Fruit fly (Drosophila melanogaster) whole organism, embryonic: ENCODE results near the gene CG14427.

Source experiments
- Antp ChIP-seq: fragments of 200-800 bp; sonication (Bioruptor generic); optimal IDR thresholded peaks from 3 replicates; lab custom pipeline; 2016; ENCODE audit warnings: missing biosample characterization, missing genetic modification characterization
- Awh ChIP-seq: fragments of 200-800 bp; sonication (Bioruptor generic); IDR thresholded peaks from 2 replicates; pipeline ENCODE4, ENCODE4 v1.3.6; 2022; ENCODE audit warnings: missing biosample characterization, missing genetic modification characterization
- Blimp-1 ChIP-seq: fragments of 200-800 bp; sonication (Bioruptor generic); optimal IDR thresholded peaks from 3 replicates; lab custom pipeline; 2018; ENCODE audit warnings: missing biosample characterization, missing genetic modification characterization, mild to moderate bottlenecking, moderate library complexity, missing genetic modification reagents
- Bteb2 ChIP-seq: fragments of 200-800 bp; sonication (Bioruptor generic); optimal IDR thresholded peaks from 2 replicates; lab custom pipeline; 2016; ENCODE audit warnings: missing biosample characterization, missing genetic modification characterization
- CG11093 ChIP-seq: fragments of 200-800 bp; sonication (Bioruptor generic); IDR thresholded peaks from 3 replicates; pipeline ENCODE4 v1.3.6; 2022; ENCODE audit warnings: missing biosample characterization, missing genetic modification characterization
- CG11695 ChIP-seq: fragments of 200-800 bp; sonication (Bioruptor generic); IDR thresholded peaks from 3 replicates; pipeline ENCODE4 v1.3.6; 2022; ENCODE audit warnings: missing biosample characterization, missing genetic modification characterization
- CG12299 ChIP-seq: fragments of 200-800 bp; sonication (Bioruptor generic); optimal IDR thresholded peaks from 2 replicates; lab custom pipeline; 2018; ENCODE audit warnings: missing biosample characterization, mild to moderate bottlenecking, missing genetic modification characterization
- CG15011 ChIP-seq: fragments of 200-800 bp; sonication (Bioruptor generic); optimal IDR thresholded peaks from 3 replicates; lab custom pipeline; 2018; ENCODE audit warnings: missing biosample characterization, mild to moderate bottlenecking, missing genetic modification characterization
- CG18476 ChIP-seq: fragments of 200-800 bp; sonication (Bioruptor generic); optimal IDR thresholded peaks from 2 replicates; lab custom pipeline; 2016; ENCODE audit warnings: missing biosample characterization, mild to moderate bottlenecking, missing genetic modification characterization
- CG3163 ChIP-seq: fragments of 200-800 bp; sonication (Bioruptor generic); optimal IDR thresholded peaks from 3 replicates; lab custom pipeline; 2016; ENCODE audit warnings: missing biosample characterization, missing genetic modification characterization
- CG3281 ChIP-seq: fragments of 200-800 bp; sonication (Bioruptor generic); optimal IDR thresholded peaks from 3 replicates; lab custom pipeline; 2017; ENCODE audit warnings: missing biosample characterization, mild to moderate bottlenecking, missing genetic modification characterization
- CG34376 ChIP-seq: fragments of 200-800 bp; sonication (Bioruptor generic); optimal IDR thresholded peaks from 2 replicates; lab custom pipeline; 2018; ENCODE audit warnings: missing biosample characterization, mild to moderate bottlenecking, missing genetic modification characterization
- CG3838 ChIP-seq: fragments of 200-800 bp; sonication (Bioruptor generic); optimal IDR thresholded peaks from 3 replicates; lab custom pipeline; 2016; ENCODE audit warnings: missing biosample characterization, missing genetic modification characterization
- CG4424 ChIP-seq: fragments of 200-800 bp; sonication (Bioruptor generic); optimal IDR thresholded peaks from 3 replicates; lab custom pipeline; 2016; ENCODE audit warnings: missing biosample characterization, missing genetic modification characterization
- CG4730 ChIP-seq: fragments of 200-800 bp; sonication (Bioruptor generic); IDR thresholded peaks from 2 replicates; pipeline ENCODE4 v1.3.6; 2022; ENCODE audit warnings: missing biosample characterization, missing genetic modification characterization
- CG5245 ChIP-seq: fragments of 200-800 bp; sonication (Bioruptor generic); optimal IDR thresholded peaks from 3 replicates; lab custom pipeline; 2016; ENCODE audit warnings: missing biosample characterization, missing genetic modification characterization
- CG6854 ChIP-seq: fragments of 200-800 bp; sonication (Bioruptor generic); optimal IDR thresholded peaks from 3 replicates; lab custom pipeline; 2017; ENCODE audit warnings: missing biosample characterization, mild to moderate bottlenecking, missing genetic modification characterization
- CG7372 ChIP-seq: fragments of 200-800 bp; sonication (Bioruptor generic); IDR thresholded peaks from 2 replicates; pipeline ENCODE4 v1.3.6; 2022; ENCODE audit warnings: missing biosample characterization, missing genetic modification characterization
- CG7963 ChIP-seq: fragments of 200-800 bp; sonication (Bioruptor generic); IDR thresholded peaks from 3 replicates; pipeline ENCODE4 v1.3.6; 2022; ENCODE audit warnings: missing biosample characterization, missing genetic modification characterization; ENCODE audit not compliant: partially characterized antibody
- CG9932 ChIP-seq: fragments of 200-800 bp; sonication (Bioruptor generic); IDR thresholded peaks from 2 replicates; pipeline ENCODE4 v1.3.6; 2022; ENCODE audit warnings: missing biosample characterization, missing genetic modification characterization
- CHES-1-like ChIP-seq: fragments of 200-800 bp; sonication (Bioruptor generic); optimal IDR thresholded peaks from 2 replicates; lab custom pipeline; 2016; ENCODE audit warnings: missing biosample characterization, missing genetic modification characterization
- Deaf1 ChIP-seq: fragments of 200-800 bp; optimal IDR thresholded peaks from 3 replicates; lab custom pipeline; 2019; ENCODE audit warnings: missing biosample characterization, mild to moderate bottlenecking, missing genetic modification characterization, moderate library complexity
- Gug ChIP-seq: fragments of 200-800 bp; sonication (Bioruptor generic); IDR thresholded peaks from 4 replicates; pipeline ENCODE4 v1.3.6; 2022; ENCODE audit warnings: missing biosample characterization, missing genetic modification characterization
- HmgZ ChIP-seq: fragments of 200-800 bp; sonication (Bioruptor generic); optimal IDR thresholded peaks from 2 replicates; lab custom pipeline; 2018; ENCODE audit warnings: missing biosample characterization, mild to moderate bottlenecking, missing genetic modification characterization
- MESR4 ChIP-seq: fragments of 200-800 bp; sonication (Bioruptor generic); optimal IDR thresholded peaks from 2 replicates; lab custom pipeline; 2018; ENCODE audit warnings: missing biosample characterization, mild to moderate bottlenecking, missing genetic modification characterization, moderate library complexity
- Max ChIP-seq: fragments of 200-800 bp; sonication (Bioruptor generic); optimal IDR thresholded peaks from 2 replicates; lab custom pipeline; 2016; ENCODE audit warnings: missing biosample characterization, mild to moderate bottlenecking, missing genetic modification characterization
- TFAM ChIP-seq: fragments of 200-800 bp; sonication (Bioruptor generic); optimal IDR thresholded peaks from 2 replicates; lab custom pipeline; 2017; ENCODE audit warnings: missing biosample characterization, missing genetic modification characterization, inconsistent platforms
- Vsx1 ChIP-seq: fragments of 200-800 bp; sonication (Bioruptor generic); optimal IDR thresholded peaks from 2 replicates; lab custom pipeline; 2017; ENCODE audit warnings: missing biosample characterization, mild to moderate bottlenecking, missing genetic modification characterization, missing genetic modification reagents
- bowl ChIP-seq: fragments of 200-800 bp; sonication (Bioruptor generic); IDR thresholded peaks from 2 replicates; pipeline ENCODE4 v1.3.6; 2022; ENCODE audit warnings: missing biosample characterization, missing genetic modification characterization
- chinmo ChIP-seq: fragments of 200-800 bp; sonication (Bioruptor generic); IDR thresholded peaks from 4 replicates; pipeline ENCODE4 v1.3.6; 2022; ENCODE audit warnings: missing biosample characterization, missing genetic modification characterization; ENCODE audit not compliant: partially characterized antibody
- dpn ChIP-seq, 2 experiments: fragments of 200-800 bp; sonication (Bioruptor generic); optimal IDR thresholded peaks; 3 replicates each; lab custom pipeline; 2016; ENCODE audit warnings: missing biosample characterization in 2 of 2, missing genetic modification characterization in 2 of 2
- ftz-f1 ChIP-seq: fragments of 200-800 bp; sonication (Bioruptor generic); optimal IDR thresholded peaks from 2 replicates; lab custom pipeline; 2016; ENCODE audit warnings: missing biosample characterization, missing genetic modification characterization
- gce ChIP-seq: fragments of 200-800 bp; sonication (Bioruptor generic); IDR thresholded peaks from 3 replicates; pipeline ENCODE4 v1.3.6; 2022; ENCODE audit warnings: missing biosample characterization, missing genetic modification characterization
- gsb ChIP-seq: fragments of 200-800 bp; sonication (Bioruptor generic); IDR thresholded peaks from 2 replicates; pipeline ENCODE4 v1.3.6; 2022; ENCODE audit warnings: missing biosample characterization, missing genetic modification characterization
- her ChIP-seq: fragments of 200-800 bp; sonication (Bioruptor generic); optimal IDR thresholded peaks from 2 replicates; lab custom pipeline; 2016; ENCODE audit warnings: missing biosample characterization, missing genetic modification characterization
- hkb ChIP-seq, 2 experiments: fragments of 200-800 bp in 1 of 2; fragments of >200 bp in 1 of 2; sonication (Bioruptor generic) in 1 of 2; IDR thresholded peaks in 1 of 2; optimal IDR thresholded peaks in 1 of 2; 2 replicates each; pipeline versions ENCODE4 v1.3.6 to Lab custom; 2017 to 2022; ENCODE audit warnings: missing biosample characterization in 1 of 2, missing genetic modification characterization in 1 of 2
- klu ChIP-seq: fragments of 200-800 bp; sonication (Bioruptor generic); IDR thresholded peaks from 2 replicates; pipeline ENCODE4 v1.3.6; 2022; ENCODE audit warnings: missing biosample characterization, missing genetic modification characterization
- lbe ChIP-seq: fragments of 200-800 bp; sonication (Bioruptor generic); optimal IDR thresholded peaks from 2 replicates; lab custom pipeline; 2016; ENCODE audit warnings: missing biosample characterization, mild to moderate bottlenecking, missing genetic modification characterization
- peb ChIP-seq: fragments of 200-800 bp; sonication (Bioruptor generic); IDR thresholded peaks from 2 replicates; pipeline ENCODE4 v1.3.6; 2022; ENCODE audit warnings: missing biosample characterization, missing genetic modification characterization
- phol ChIP-seq: fragments of 200-800 bp; sonication (Bioruptor generic); optimal IDR thresholded peaks from 3 replicates; lab custom pipeline; 2018; ENCODE audit warnings: missing biosample characterization, mild to moderate bottlenecking, missing genetic modification characterization, moderate library complexity
- ro ChIP-seq: fragments of 200-800 bp; sonication (Bioruptor generic); IDR thresholded peaks from 2 replicates; pipeline ENCODE4 v1.3.6; 2022; ENCODE audit warnings: missing biosample characterization, missing genetic modification characterization
- sd ChIP-seq: fragments of 200-800 bp; sonication (Bioruptor generic); optimal IDR thresholded peaks from 3 replicates; lab custom pipeline; 2018; ENCODE audit warnings: missing biosample characterization, mild to moderate bottlenecking, missing genetic modification characterization, moderate library complexity
- sens-2 ChIP-seq: fragments of 200-800 bp; sonication (Bioruptor generic); IDR thresholded peaks from 2 replicates; pipeline ENCODE4 v1.3.6; 2022; ENCODE audit warnings: missing biosample characterization, missing genetic modification characterization
- so ChIP-seq: fragments of 200-800 bp; sonication (Bioruptor generic); IDR thresholded peaks from 3 replicates; pipeline ENCODE4 v1.3.6; 2022; ENCODE audit warnings: missing biosample characterization, missing genetic modification characterization
- sug ChIP-seq: fragments of 200-800 bp; optimal IDR thresholded peaks from 2 replicates; lab custom pipeline; 2019; ENCODE audit warnings: missing biosample characterization, mild to moderate bottlenecking, missing genetic modification characterization, moderate library complexity
- vfl ChIP-seq: fragments of 200-800 bp; sonication (Bioruptor generic); optimal IDR thresholded peaks from 2 replicates; lab custom pipeline; 2016; ENCODE audit warnings: missing biosample characterization, missing genetic modification characterization
- zf30C ChIP-seq: fragments of 200-800 bp; sonication (Bioruptor generic); optimal IDR thresholded peaks from 3 replicates; lab custom pipeline; 2018; ENCODE audit warnings: missing biosample characterization, mild to moderate bottlenecking, missing genetic modification characterization

The CG14427 gene

DNA sequence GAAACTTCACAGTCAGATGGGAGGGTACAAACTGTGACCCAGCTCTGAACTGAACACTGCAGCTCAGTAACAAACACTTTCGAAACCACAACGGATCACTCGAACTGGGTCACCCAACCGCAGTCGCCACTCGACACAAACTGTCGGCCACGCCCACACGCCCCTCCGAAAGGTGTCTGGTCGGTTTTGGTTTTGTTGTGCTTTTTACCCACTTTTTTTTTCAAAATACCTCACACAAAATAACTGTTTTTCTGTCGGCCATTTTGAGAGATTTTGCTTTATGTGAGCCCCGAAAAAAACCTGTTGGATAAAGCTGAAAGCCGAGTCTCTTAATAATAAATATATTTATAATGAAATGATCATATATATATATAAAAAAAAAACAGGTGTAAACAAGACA, 49.1 kb upstream of the CG14427 start, which contains the start of gene ogre (continued):
- TF ChIP-seq Vsx1 (GFP tag; lab: Kevin White, UChicago) = no peak
- TF ChIP-seq Blimp-1 (GFP tag; lab: Kevin White, UChicago) = peak; percentile 34
- peak; percentile 43; the same call in 1 of the 2 replicates for TF ChIP-seq Awh
- TF ChIP-seq CG5245 = no peak
- TF ChIP-seq gsb = no peak
- TF ChIP-seq sd (tag; lab: Kevin White, UChicago) = peak; percentile 43
- TF ChIP-seq CG9932 (GFP tag; lab: Robert Waterston, UW) = no peak
- TF ChIP-seq MESR4 (GFP tag; lab: Kevin White, UChicago) = no peak
- no peak for TF ChIP-seq Antp (GFP tag; lab: Kevin White, UChicago)
- TF ChIP-seq CG4730 (GFP tag; lab: Robert Waterston, UW) = no peak
- TF ChIP-seq CG34376 (GFP tag; lab: Kevin White, UChicago) = no peak
- TF ChIP-seq CG12299 (tag; lab: Kevin White, UChicago) = no peak
- TF ChIP-seq, all 482 proteins: peak for 9

DNA sequence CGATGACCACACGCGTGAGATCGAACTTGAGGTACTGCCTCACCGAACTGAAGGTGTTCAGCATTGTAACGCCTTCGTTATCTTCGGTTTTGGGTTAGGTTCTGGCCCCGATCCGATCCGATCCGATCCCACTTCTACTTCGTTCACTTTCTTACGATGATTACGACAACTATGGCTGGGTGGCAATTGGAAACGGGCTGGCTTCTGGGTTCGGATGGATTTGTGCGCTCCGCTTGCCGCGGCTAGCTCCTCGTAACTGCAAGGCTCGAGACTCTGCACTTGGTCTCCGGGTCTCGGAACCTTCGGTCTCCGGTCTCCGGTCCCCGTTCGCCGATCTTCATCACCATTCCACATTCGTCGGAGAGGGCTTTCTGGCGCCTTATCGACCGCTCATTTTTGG, 47.1 kb upstream of the CG14427 start, which contains the start of gene Inx7:
TSS of gene Inx7 (minus strand) at position 263 of the 400 bp plus-strand sequence.
- peak; percentile 92 for TF ChIP-seq Deaf1
- 0 out of 4 replicates have a peak, but pooled peaks have one; percentile 29 for TF ChIP-seq chinmo (GFP tag; lab: Robert Waterston, UW)
- TF ChIP-seq sug (tag; lab: Kevin White, UChicago) = peak; percentile 10
- no peak for TF ChIP-seq CG11093 (GFP tag; lab: Robert Waterston, UW)
- TF ChIP-seq, all 482 proteins: peak for 3

DNA sequence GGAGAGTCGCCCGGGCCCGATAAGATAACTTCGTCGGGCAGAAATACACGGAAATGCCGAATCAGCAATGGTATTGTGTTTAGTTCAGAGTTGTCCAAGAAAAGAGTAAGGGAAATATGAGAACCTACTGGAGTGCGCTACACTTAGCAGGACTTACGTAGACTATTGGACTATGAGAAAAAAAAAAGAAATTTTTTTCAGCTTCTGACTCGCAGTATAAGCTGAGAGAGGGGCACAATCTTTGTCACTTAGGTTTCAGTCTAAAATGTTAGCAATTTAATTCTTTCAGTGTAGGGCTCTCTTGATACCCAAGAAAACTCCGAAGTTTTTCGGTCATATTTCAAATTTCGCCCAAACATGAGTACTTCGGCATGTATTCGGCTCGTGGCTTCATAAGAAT, 46.6 kb upstream of the CG14427 start:
- TF ChIP-seq CG15011 (GFP tag; lab: Kevin White, UChicago) = peak; percentile 49
- TF ChIP-seq vfl = peak; percentile 16
- peak; percentile 76 for TF ChIP-seq zf30C (GFP tag; lab: Kevin White, UChicago)
- TF ChIP-seq her (GFP tag; lab: Kevin White, UChicago) = peak; percentile 72
- TF ChIP-seq dpn (GFP tag; optimal IDR thresholded peaks at IDR 0.05; lab: Kevin White, UChicago) = peak; percentile 70 to 73
- no peak for TF ChIP-seq CG7963
- peak; percentile 42 for TF ChIP-seq CG18476
- peak; percentile 0 for TF ChIP-seq CG3838 (GFP tag; lab: Kevin White, UChicago)
- peak; percentile 74; the same call in 2 of the 3 replicates for TF ChIP-seq CG11695
- TF ChIP-seq phol (tag; lab: Kevin White, UChicago) = peak; percentile 64
- TF ChIP-seq Max = peak; percentile 23
- TF ChIP-seq CG3281 (GFP tag; lab: Kevin White, UChicago) = peak; percentile 62
- TF ChIP-seq CG4424 (GFP tag; lab: Kevin White, UChicago) = peak; percentile 75
- TF ChIP-seq Bteb2 = peak; percentile 42
- peak; percentile 72; the same call in 1 of the 2 replicates for TF ChIP-seq sens-2 (GFP tag; lab: Robert Waterston, UW)
- peak; percentile 58 for TF ChIP-seq peb (GFP tag; lab: Robert Waterston, UW)
- TF ChIP-seq ro (GFP tag; lab: Robert Waterston, UW) = peak; percentile 35; the same call in 1 of the 2 replicates
- no peak for TF ChIP-seq TFAM (GFP tag; lab: Kevin White, UChicago)
- peak; percentile 38 for TF ChIP-seq CG6854 (GFP tag; lab: Kevin White, UChicago)
- TF ChIP-seq bowl = peak; percentile 54; the same call in 1 of the 2 replicates
- TF ChIP-seq Gug (GFP tag; lab: Robert Waterston, UW) = peak; percentile 71; the same call in 3 of the 4 replicates
- no peak for TF ChIP-seq ftz-f1 (GFP tag; lab: Kevin White, UChicago)
- peak; percentile 52 for TF ChIP-seq CG3163 (GFP tag; lab: Kevin White, UChicago)
- peak; percentile 77; the same call in 2 of the 3 replicates for TF ChIP-seq so (GFP tag; lab: Robert Waterston, UW)
- peak; percentile 34; the same call in 1 of the 2 replicates for TF ChIP-seq klu (GFP tag; lab: Robert Waterston, UW)
- peak; percentile 67; the same call in 2 of the 3 replicates for TF ChIP-seq gce (GFP tag; lab: Robert Waterston, UW)
- peak; percentile 56 for TF ChIP-seq HmgZ
- peak; percentile 70 for TF ChIP-seq CHES-1-like (GFP tag; lab: Kevin White, UChicago)
- TF ChIP-seq hkb (optimal IDR thresholded peaks at IDR 0.05; lab: Kevin White, UChicago) = no peak
- peak; percentile 88 for TF ChIP-seq hkb (GFP tag; IDR thresholded peaks at IDR 0.05; lab: Robert Waterston, UW)
- peak; percentile 66 for TF ChIP-seq CG7372 (GFP tag; lab: Robert Waterston, UW)
- TF ChIP-seq lbe (GFP tag; lab: Kevin White, UChicago) = peak; percentile 76
